Worm (Caenorhabditis elegans) whole organism, dauer: ENCODE measurements around the gene fbxa-164.
"Not testable (repeated sequence)": the region's sequence is repeated elsewhere in the genome, so short reads cannot be mapped to it uniquely, and the experiment has no call there.

Experiments used
- unc-62 ChIP-seq: sonication (generic microtip); optimal IDR thresholded peaks from 2 replicates; lab custom pipeline; 2017; ENCODE audit warnings: missing biosample characterization, missing genetic modification reagents, missing genetic modification characterization

The fbxa-164 gene

ce11 chrII:1632216-1632615, 18.3 kb upstream of the fbxa-164 start, which contains the start of gene C08E3.13:
TSS of gene C08E3.13 (minus strand) at chrII:1632316.
- TF ChIP-seq unc-62 (GFP tag; lab: Kevin White, UChicago), result not testable (repeated sequence)

- TF ChIP-seq unc-62 (GFP tag; lab: Kevin White, UChicago), result not testable (repeated sequence)
Observed at ce11 chrII:1627783-1628182, 13.9 kb upstream of the fbxa-164 start, which contains the start of gene C08E3.15. TSS of gene C08E3.15 (minus strand) at chrII:1627883.

DNA sequence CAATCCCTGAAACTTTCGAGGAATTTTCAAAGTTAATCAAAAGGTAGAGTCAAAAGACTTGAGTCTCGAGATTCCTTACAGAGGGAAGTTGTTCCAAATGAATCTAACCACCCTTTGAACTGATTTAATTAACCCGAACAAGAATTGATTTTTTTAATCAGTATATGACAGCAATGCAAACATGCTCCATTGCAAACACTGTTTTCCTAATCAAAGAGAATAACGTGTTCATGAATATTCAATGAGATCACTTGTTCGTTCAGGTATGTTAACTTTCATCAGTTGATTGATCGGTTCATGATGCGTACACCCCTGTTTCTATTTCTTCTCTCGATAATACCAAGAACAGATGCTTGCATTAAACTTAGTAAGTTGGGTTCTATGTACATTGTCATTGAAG, 11.8 kb upstream of the fbxa-164 start, which contains the start of gene C08E3.14:
TSS of gene C08E3.14 (plus strand) at position 301 of the 400 bp plus-strand sequence.
- TF ChIP-seq unc-62 (GFP tag; lab: Kevin White, UChicago), result no peak

- no peak for TF ChIP-seq unc-62 (GFP tag; lab: Kevin White, UChicago)
Observed at ce11 chrII:1624572-1624971, 10.7 kb upstream of the fbxa-164 start, which contains the start of gene fbxa-160. TSS of gene fbxa-160 (minus strand) at chrII:1624672.

DNA sequence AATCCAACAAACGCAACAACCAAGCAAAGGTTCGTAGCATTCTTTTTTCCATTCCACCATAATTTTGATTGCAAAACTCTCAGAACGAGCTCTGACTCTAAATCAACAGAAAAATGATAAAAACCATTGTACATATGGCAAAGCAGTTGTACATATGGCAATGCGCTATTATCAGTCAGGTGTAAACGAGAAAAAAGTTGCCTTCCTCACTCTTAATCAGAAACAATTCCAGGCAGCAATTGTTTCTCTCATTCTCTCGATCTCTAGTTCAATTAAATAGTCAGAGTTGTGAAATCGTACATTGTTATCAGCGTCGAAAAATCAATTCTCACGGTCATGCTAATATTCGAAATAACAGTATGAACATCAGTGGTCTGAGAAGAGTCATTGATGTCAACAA, 7.9 kb upstream of the fbxa-164 start:
- TF ChIP-seq unc-62 (GFP tag; lab: Kevin White, UChicago), result no peak

DNA sequence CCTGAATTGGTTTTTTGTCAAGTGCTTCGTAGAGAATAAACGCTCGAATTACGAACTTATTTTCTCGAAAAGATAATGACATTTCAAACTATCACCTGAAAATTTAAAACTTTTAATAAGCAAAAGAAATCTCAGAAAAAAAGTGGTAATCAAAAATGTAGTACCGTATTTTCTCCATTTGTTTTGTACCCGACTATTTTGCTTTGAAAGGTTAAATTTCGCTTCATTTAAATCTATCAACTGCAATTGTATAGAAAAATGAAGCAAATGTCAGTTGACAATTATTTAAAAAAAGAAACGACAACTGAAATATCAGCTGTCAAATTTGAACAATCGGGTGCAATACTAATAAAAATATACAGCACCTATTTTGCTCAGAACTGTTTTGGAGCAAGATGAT, 7.3 kb upstream of the fbxa-164 start, which contains the start of gene fbxa-158:
TSS of gene fbxa-158 (minus strand) at position 101 of the 400 bp plus-strand sequence.
- no peak for TF ChIP-seq unc-62 (GFP tag; lab: Kevin White, UChicago)

ce11 chrII:1618948-1619347, 5.1 kb upstream of the fbxa-164 start, which contains the start of gene fbxa-166:
TSS of gene fbxa-166 (minus strand) at chrII:1619048.
- TF ChIP-seq unc-62 (GFP tag; lab: Kevin White, UChicago), result no peak

DNA sequence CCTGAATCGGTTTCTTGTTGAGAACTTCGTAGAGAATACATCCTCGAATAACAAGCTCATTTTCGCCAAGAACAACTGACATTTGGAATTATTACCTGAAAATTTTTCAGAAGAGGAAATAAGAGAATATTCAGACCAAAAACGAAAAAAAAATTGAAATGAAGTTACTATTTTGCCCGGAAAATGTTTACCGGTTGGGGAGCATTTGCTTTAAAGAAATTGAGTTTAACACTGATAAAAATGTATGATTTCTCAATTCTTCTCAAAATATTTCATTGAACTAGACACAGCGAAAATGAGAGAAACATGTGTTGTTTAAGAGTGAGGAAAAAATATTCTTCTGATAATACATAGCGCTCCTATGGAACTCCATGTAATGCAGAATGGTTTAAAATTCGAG, 2.5 kb upstream of the fbxa-164 start, which contains the start of gene fbxa-165:
TSS of gene fbxa-165 (minus strand) at position 101 of the 400 bp plus-strand sequence.
- TF ChIP-seq unc-62 (GFP tag; lab: Kevin White, UChicago), result no peak

DNA sequence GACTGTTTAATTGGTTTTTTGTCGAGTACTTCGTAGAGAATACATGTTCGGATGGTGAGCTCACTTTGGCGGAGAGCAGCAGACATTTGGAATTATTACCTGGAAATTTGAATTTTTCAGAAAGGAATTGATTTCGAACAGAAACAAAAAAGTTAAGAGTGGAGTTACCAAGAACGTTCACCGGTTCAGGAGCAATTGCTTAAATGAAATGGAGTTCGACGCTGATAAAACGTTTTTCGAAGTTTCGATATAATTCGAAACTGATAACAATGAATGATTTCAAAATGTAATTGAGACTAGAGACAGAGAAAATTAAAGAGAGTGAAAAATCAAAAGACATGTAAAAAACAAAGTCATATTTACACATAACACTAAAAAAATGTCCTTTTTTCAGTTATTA, 3.2 kb downstream of the fbxa-164 start, which contains the start of gene fbxa-163:
TSS of gene fbxa-163 (minus strand) at position 101 of the 400 bp plus-strand sequence.
- TF ChIP-seq unc-62 (GFP tag; lab: Kevin White, UChicago), result no peak

DNA sequence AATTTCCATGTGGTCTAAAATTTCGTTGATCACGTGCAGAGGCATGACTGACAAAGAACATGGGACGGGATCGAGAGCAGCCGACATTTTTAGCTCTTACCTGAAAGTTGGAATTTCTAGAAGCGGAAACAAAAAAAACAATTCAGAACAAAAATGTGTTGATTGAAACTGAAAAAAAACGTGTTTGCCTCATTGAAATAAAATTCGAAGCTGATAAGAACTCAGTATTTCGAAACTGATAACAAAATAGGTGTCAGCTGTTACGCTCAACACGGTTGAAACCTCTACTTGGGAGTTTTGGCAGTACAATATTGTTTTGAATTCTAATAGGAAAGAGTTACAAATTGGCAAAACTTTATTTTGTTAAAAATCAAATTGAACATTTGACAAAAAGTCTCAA, 5.0 kb downstream of the fbxa-164 start:
- TF ChIP-seq unc-62 (GFP tag; lab: Kevin White, UChicago), result no peak

DNA sequence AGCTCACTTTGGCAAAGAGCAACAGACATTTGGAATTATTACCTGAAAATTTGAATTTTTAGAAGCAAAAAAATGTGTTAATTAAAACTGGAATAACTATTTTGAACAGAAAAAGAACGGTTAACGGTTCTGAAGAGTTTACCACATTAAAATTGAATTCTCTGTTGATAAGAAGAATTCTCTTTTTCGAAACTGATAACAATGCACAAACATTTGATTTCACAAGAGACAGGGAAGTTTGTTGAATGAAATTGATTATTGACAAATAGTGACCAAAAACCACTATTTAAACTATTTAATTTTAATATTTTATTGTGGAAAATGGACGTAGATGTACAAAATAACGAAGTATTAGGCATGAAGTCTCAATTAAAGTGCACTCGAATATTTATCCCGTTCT, 6.3 kb downstream of the fbxa-164 start:
- no peak for TF ChIP-seq unc-62 (GFP tag; lab: Kevin White, UChicago)

DNA sequence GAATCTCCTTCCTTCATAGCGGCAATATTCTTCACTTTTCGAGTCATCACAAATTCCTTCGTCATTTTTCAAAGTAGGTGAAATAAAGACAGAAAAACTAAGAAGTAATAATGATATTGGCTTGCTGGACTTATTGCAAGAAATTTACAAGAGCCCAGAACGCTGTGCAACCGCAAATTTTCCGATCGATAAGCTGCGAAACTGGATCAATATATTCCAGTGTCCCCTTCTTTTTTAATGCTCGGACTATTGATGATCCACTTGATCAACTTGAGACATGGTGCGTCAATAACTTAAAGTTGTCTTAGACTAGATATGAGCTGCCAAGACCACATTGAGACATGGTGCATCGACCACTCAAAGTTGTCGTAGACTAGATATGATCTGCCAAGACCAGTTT, 7.8 kb downstream of the fbxa-164 start, which contains the start of gene bath-33:
TSS of gene bath-33 (minus strand) at position 101 of the 400 bp plus-strand sequence.
- TF ChIP-seq unc-62 (GFP tag; lab: Kevin White, UChicago), result no peak

ce11 chrII:1605010-1605409, 8.9 kb downstream of the fbxa-164 start:
- TF ChIP-seq unc-62 (GFP tag; lab: Kevin White, UChicago), result no peak

DNA sequence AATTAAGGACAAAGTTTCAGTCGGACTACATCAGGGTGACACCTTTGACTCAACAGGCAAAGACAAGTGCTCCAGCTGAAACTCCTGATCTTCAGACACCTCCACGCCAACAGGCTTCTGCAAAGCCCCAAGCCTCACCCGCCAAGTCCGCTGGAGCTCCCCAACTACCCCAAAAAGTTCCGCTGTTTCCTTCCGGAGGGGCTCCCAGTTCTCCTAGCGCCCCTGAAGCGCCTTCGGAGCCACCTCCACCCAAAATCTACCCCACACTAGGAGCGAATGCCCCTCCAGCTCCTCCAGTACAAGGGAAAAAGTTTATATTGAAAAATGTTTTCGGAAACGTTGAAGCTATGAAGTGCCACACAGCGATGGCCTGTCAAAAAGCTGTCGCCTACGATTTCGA, 10.8 kb downstream of the fbxa-164 start:
- no peak for TF ChIP-seq unc-62 (GFP tag; lab: Kevin White, UChicago)

- TF ChIP-seq unc-62 (GFP tag; lab: Kevin White, UChicago), result no peak
Observed at ce11 chrII:1601507-1601906, 12.4 kb downstream of the fbxa-164 start, which contains the start of gene bath-47. TSS of gene bath-47 (plus strand) at chrII:1601811.

ce11 chrII:1600661-1601060, 13.2 kb downstream of the fbxa-164 start, which contains the start of gene bath-26:
TSS of gene bath-26 (minus strand) at chrII:1600761.
- no peak for TF ChIP-seq unc-62 (GFP tag; lab: Kevin White, UChicago)
